Fruit fly (Drosophila melanogaster): Measurements from ENCODE around the gene CG11723.

dm6 chr2L:2189100-2189499 is 42.0 kb upstream of the CG11723 start:
- TF ChIP-seq psq (optimal IDR thresholded peaks at IDR 0.05) = no peak
- no peak for TF ChIP-seq h (optimal IDR thresholded peaks at IDR 0.05)
- no peak for TF ChIP-seq Sin3A (optimal IDR thresholded peaks at IDR 0.05)
- TF ChIP-seq insv (optimal IDR thresholded peaks at IDR 0.05) = no peak
- no peak for TF ChIP-seq Myc (optimal IDR thresholded peaks at IDR 0.05)
- no peak for TF ChIP-seq ttk (optimal IDR thresholded peaks at IDR 0.05)

All from Kc167 (cell line).